Worm (Caenorhabditis elegans): ENCODE results near the gene dyc-1.

The dyc-1 gene

ce11 chrX:14053754-14054153 is 4.4 kb downstream of the dyc-1 start:
- no peak for TF ChIP-seq flt-1 (GFP tag; IDR thresholded peaks at IDR 0.05)
- no peak for TF ChIP-seq med-1 (GFP tag; optimal IDR thresholded peaks at IDR 0.05; ENCODE audit: insufficient read depth)
- TF ChIP-seq tab-1 (GFP tag; IDR thresholded peaks at IDR 0.05) = no peak
- no peak for TF ChIP-seq ztf-29 (GFP tag; IDR thresholded peaks at IDR 0.05)
- no peak for TF ChIP-seq ref-1 (GFP tag; conservative IDR thresholded peaks at IDR 0.05)
- TF ChIP-seq ztf-23 (GFP tag; IDR thresholded peaks at IDR 0.05) = no peak
- no peak for TF ChIP-seq klf-2 (GFP tag; conservative IDR thresholded peaks at IDR 0.05)
- no peak for TF ChIP-seq cog-1 (tag; optimal IDR thresholded peaks at IDR 0.05)
- no peak for TF ChIP-seq T22C8.4 (GFP tag; IDR thresholded peaks at IDR 0.05)

- TF ChIP-seq med-1 (GFP tag; optimal IDR thresholded peaks at IDR 0.05; ENCODE audit: insufficient read depth) (no peak), ztf-23 (GFP tag; IDR thresholded peaks at IDR 0.05) (0 out of 2 replicates have a peak, but pooled peaks have one; percentile 11), ztf-29 (GFP tag; IDR thresholded peaks at IDR 0.05) (no peak), T22C8.4 (GFP tag; IDR thresholded peaks at IDR 0.05) (no peak)
Observed at ce11 chrX:14054799-14055198, 5.5 kb downstream of the dyc-1 start.

- TF ChIP-seq cog-1 (tag; optimal IDR thresholded peaks at IDR 0.05) (no peak), klf-2 (GFP tag; conservative IDR thresholded peaks at IDR 0.05) (no peak), med-1 (GFP tag; optimal IDR thresholded peaks at IDR 0.05; ENCODE audit: insufficient read depth) (no peak), T22C8.4 (GFP tag; IDR thresholded peaks at IDR 0.05) (no peak), ztf-23 (GFP tag; IDR thresholded peaks at IDR 0.05) (no peak)
Observed at ce11 chrX:14055715-14056114, 6.4 kb downstream of the dyc-1 start.

ce11 chrX:14056527-14056926 is 7.2 kb downstream of the dyc-1 start:
- TF ChIP-seq ztf-23 (GFP tag; IDR thresholded peaks at IDR 0.05) = no peak
- no peak for TF ChIP-seq tab-1 (GFP tag; IDR thresholded peaks at IDR 0.05)
- TF ChIP-seq klf-2 (GFP tag; conservative IDR thresholded peaks at IDR 0.05) = no peak
- no peak for TF ChIP-seq med-1 (GFP tag; optimal IDR thresholded peaks at IDR 0.05; ENCODE audit: insufficient read depth)

- TF ChIP-seq flt-1 (GFP tag; IDR thresholded peaks at IDR 0.05) (no peak), cog-1 (tag; optimal IDR thresholded peaks at IDR 0.05) (no peak), tab-1 (GFP tag; IDR thresholded peaks at IDR 0.05) (no peak), T22C8.4 (GFP tag; IDR thresholded peaks at IDR 0.05) (no peak), ztf-29 (GFP tag; IDR thresholded peaks at IDR 0.05) (no peak), med-1 (GFP tag; optimal IDR thresholded peaks at IDR 0.05; ENCODE audit: insufficient read depth) (no peak), ref-1 (GFP tag; conservative IDR thresholded peaks at IDR 0.05) (no peak), ztf-23 (GFP tag; IDR thresholded peaks at IDR 0.05) (no peak), klf-2 (GFP tag; conservative IDR thresholded peaks at IDR 0.05) (no peak)
Observed at ce11 chrX:14062771-14063170, 13.4 kb downstream of the dyc-1 start.

ce11 chrX:14063830-14064229 is 14.5 kb downstream of the dyc-1 start:
- TF ChIP-seq med-1 (GFP tag; optimal IDR thresholded peaks at IDR 0.05; ENCODE audit: insufficient read depth) (peak; percentile 84), ref-1 (GFP tag; conservative IDR thresholded peaks at IDR 0.05) (peak; percentile 97), tab-1 (GFP tag; IDR thresholded peaks at IDR 0.05) (peak; percentile 98), klf-2 (GFP tag; conservative IDR thresholded peaks at IDR 0.05) (peak; percentile 96), flt-1 (GFP tag; IDR thresholded peaks at IDR 0.05) (peak; percentile 99), ztf-29 (GFP tag; IDR thresholded peaks at IDR 0.05) (peak; percentile 97), cog-1 (tag; optimal IDR thresholded peaks at IDR 0.05) (peak; percentile 88), T22C8.4 (GFP tag; IDR thresholded peaks at IDR 0.05) (peak; percentile 96), ztf-23 (GFP tag; IDR thresholded peaks at IDR 0.05) (peak; percentile 96)

- TF ChIP-seq ref-1 (GFP tag; conservative IDR thresholded peaks at IDR 0.05) (no peak), flt-1 (GFP tag; IDR thresholded peaks at IDR 0.05) (no peak), cog-1 (tag; optimal IDR thresholded peaks at IDR 0.05) (no peak), ztf-29 (GFP tag; IDR thresholded peaks at IDR 0.05) (no peak), tab-1 (GFP tag; IDR thresholded peaks at IDR 0.05) (no peak)
Observed at ce11 chrX:14067641-14068040, 18.3 kb downstream of the dyc-1 start, which contains the start of gene lgc-21. Gene lgc-21, minus strand, starts transcription at chrX:14067984.

ce11 chrX:14069528-14069927 is 20.2 kb downstream of the dyc-1 start:
- TF ChIP-seq T22C8.4 (GFP tag; IDR thresholded peaks at IDR 0.05) (no peak), ztf-29 (GFP tag; IDR thresholded peaks at IDR 0.05) (no peak), ref-1 (GFP tag; conservative IDR thresholded peaks at IDR 0.05) (no peak), cog-1 (tag; optimal IDR thresholded peaks at IDR 0.05) (no peak), med-1 (GFP tag; optimal IDR thresholded peaks at IDR 0.05; ENCODE audit: insufficient read depth) (no peak), ztf-23 (GFP tag; IDR thresholded peaks at IDR 0.05) (no peak), flt-1 (GFP tag; IDR thresholded peaks at IDR 0.05) (no peak), tab-1 (GFP tag; IDR thresholded peaks at IDR 0.05) (no peak), klf-2 (GFP tag; conservative IDR thresholded peaks at IDR 0.05) (no peak)

ce11 chrX:14070950-14071349 is 21.6 kb downstream of the dyc-1 start, which contains the start of gene C33G3.4:
Gene C33G3.4, plus strand, starts transcription at chrX:14071162.
- TF ChIP-seq T22C8.4 (GFP tag; IDR thresholded peaks at IDR 0.05) = no peak
- TF ChIP-seq cog-1 (tag; optimal IDR thresholded peaks at IDR 0.05) = no peak
- no peak for TF ChIP-seq ztf-29 (GFP tag; IDR thresholded peaks at IDR 0.05)
- no peak for TF ChIP-seq ztf-23 (GFP tag; IDR thresholded peaks at IDR 0.05)
- no peak for TF ChIP-seq klf-2 (GFP tag; conservative IDR thresholded peaks at IDR 0.05)
- no peak for TF ChIP-seq flt-1 (GFP tag; IDR thresholded peaks at IDR 0.05)
- TF ChIP-seq tab-1 (GFP tag; IDR thresholded peaks at IDR 0.05) = no peak
- no peak for TF ChIP-seq med-1 (GFP tag; optimal IDR thresholded peaks at IDR 0.05; ENCODE audit: insufficient read depth)
- TF ChIP-seq ref-1 (GFP tag; conservative IDR thresholded peaks at IDR 0.05) = no peak

ce11 chrX:14078574-14078973 is 29.2 kb downstream of the dyc-1 start, which contains the start of gene C33G3.5:
Gene C33G3.5, minus strand, starts transcription at chrX:14078674.
- TF ChIP-seq T22C8.4 (GFP tag; IDR thresholded peaks at IDR 0.05) (no peak), ztf-29 (GFP tag; IDR thresholded peaks at IDR 0.05) (no peak), ztf-23 (GFP tag; IDR thresholded peaks at IDR 0.05) (no peak)

- TF ChIP-seq tab-1 (GFP tag; IDR thresholded peaks at IDR 0.05) (no peak), T22C8.4 (GFP tag; IDR thresholded peaks at IDR 0.05) (no peak), cog-1 (tag; optimal IDR thresholded peaks at IDR 0.05) (no peak), ztf-29 (GFP tag; IDR thresholded peaks at IDR 0.05) (no peak), ztf-23 (GFP tag; IDR thresholded peaks at IDR 0.05) (no peak), flt-1 (GFP tag; IDR thresholded peaks at IDR 0.05) (no peak), med-1 (GFP tag; optimal IDR thresholded peaks at IDR 0.05; ENCODE audit: insufficient read depth) (no peak), ref-1 (GFP tag; conservative IDR thresholded peaks at IDR 0.05) (no peak), klf-2 (GFP tag; conservative IDR thresholded peaks at IDR 0.05) (no peak)
Observed at ce11 chrX:14084230-14084629, 34.9 kb downstream of the dyc-1 start, which contains the start of gene C33G3.6. Gene C33G3.6, minus strand, starts transcription at chrX:14084330.
